Worm (Caenorhabditis elegans) whole organism, L1 larva: Measurements from ENCODE around the gene Y39B6A.7.

Experiments
- efl-3 ChIP-seq: fragments of 200-800 bp; sonication (Bioruptor generic); optimal IDR thresholded peaks from 2 replicates; lab custom pipeline; 2018; ENCODE audit warnings: mild to moderate bottlenecking, missing genetic modification characterization, missing compliant biosample characterization
- fkh-10 ChIP-seq: sonication (generic microtip); optimal IDR thresholded peaks from 2 replicates; lab custom pipeline; 2017; ENCODE audit warnings: missing biosample characterization, missing genetic modification reagents, missing genetic modification characterization
- fos-1 ChIP-seq: fragments of 150-350 bp; optimal IDR thresholded peaks from 2 replicates; lab custom pipeline; 2014; ENCODE audit warnings: missing biosample characterization, missing genetic modification characterization
- mef-2 ChIP-seq: fragments of 150-350 bp; optimal IDR thresholded peaks from 2 replicates; lab custom pipeline; 2014; ENCODE audit warnings: missing biosample characterization, missing genetic modification characterization
- nhr-28 ChIP-seq: fragments of 150-350 bp; optimal IDR thresholded peaks from 2 replicates; lab custom pipeline; 2014; ENCODE audit warnings: missing biosample characterization, missing genetic modification characterization
- nhr-76 ChIP-seq: sonication (generic microtip); optimal IDR thresholded peaks from 2 replicates; lab custom pipeline; 2017; ENCODE audit warnings: missing biosample characterization, missing genetic modification characterization
- nhr-77 ChIP-seq: fragments of 150-350 bp; optimal IDR thresholded peaks from 2 replicates; lab custom pipeline; 2014; ENCODE audit warnings: missing biosample characterization, missing genetic modification characterization
- nhr-85 ChIP-seq: sonication (generic microtip); peaks from one replicate; lab custom pipeline; 2016; ENCODE audit warnings: missing genetic modification characterization, inconsistent platforms, missing compliant biosample characterization
- snpc-4 ChIP-seq: fragments of 150-350 bp; optimal IDR thresholded peaks from 2 replicates; lab custom pipeline; 2014; ENCODE audit warnings: missing biosample characterization, missing genetic modification characterization
- zip-4 ChIP-seq: fragments of 200-800 bp; sonication (Bioruptor generic); optimal IDR thresholded peaks from 2 replicates; lab custom pipeline; 2018; ENCODE audit warnings: mild to moderate bottlenecking, missing genetic modification characterization, moderate library complexity, missing compliant biosample characterization
- ztf-11 ChIP-seq, 2 experiments: sonication (generic microtip); optimal IDR thresholded peaks; 2 replicates each; lab custom pipeline; 2016 to 2017; ENCODE audit warnings: missing genetic modification characterization in 2 of 2, missing biosample characterization in 1 of 2, missing compliant biosample characterization in 1 of 2

- no peak for TF ChIP-seq nhr-76
- TF ChIP-seq nhr-28 (tag; lab: Kevin White, UChicago) = no peak
- no peak for TF ChIP-seq mef-2 (tag; lab: Kevin White, UChicago)
- no peak for TF ChIP-seq nhr-77 (tag; lab: Kevin White, UChicago)
- TF ChIP-seq zip-4 (GFP tag; lab: Kevin White, UChicago) = no peak
- no peak for TF ChIP-seq fkh-10
- no peak for TF ChIP-seq nhr-85 (tag; lab: Kevin White, UChicago)
- no peak for TF ChIP-seq efl-3 (GFP tag; lab: Kevin White, UChicago)
- TF ChIP-seq snpc-4 (tag; lab: Kevin White, UChicago) = no peak
- no peak for TF ChIP-seq ztf-11 (tag; optimal IDR thresholded peaks at IDR 0.05; lab: Kevin White, UChicago)
- TF ChIP-seq fos-1 (tag; lab: Kevin White, UChicago) = no peak
These were observed 15.4 kb downstream of the Y39B6A.7 start, which contains the start of gene Y39B6A.10 for ce11 chrV:19133507-19133906.
